Worm (Caenorhabditis elegans) whole organism, L3 larva: ENCODE results near the gene F37A4.2.

Experiments used
- R02D3.7 ChIP-seq: fragments of 150-350 bp; optimal IDR thresholded peaks from 2 replicates; lab custom pipeline; 2014; ENCODE audit warnings: missing biosample characterization, missing genetic modification characterization
- aly-2 ChIP-seq: fragments of 150-350 bp; optimal IDR thresholded peaks from 2 replicates; lab custom pipeline; 2014; ENCODE audit warnings: missing biosample characterization, missing genetic modification characterization
- mdl-1 ChIP-seq: fragments of 150-350 bp; optimal IDR thresholded peaks from 2 replicates; lab custom pipeline; 2014; ENCODE audit warnings: missing biosample characterization, missing genetic modification characterization
- snpc-4 ChIP-seq: fragments of 150-350 bp; optimal IDR thresholded peaks from 2 replicates; lab custom pipeline; 2014; ENCODE audit warnings: missing biosample characterization, missing genetic modification characterization
- zag-1 ChIP-seq: fragments of 150-350 bp; optimal IDR thresholded peaks from 2 replicates; lab custom pipeline; 2014; ENCODE audit warnings: missing biosample characterization, missing genetic modification characterization

ce11 chrIII:6725489-6725888 is 3.2 kb downstream of the F37A4.2 start, which contains the start of gene wdr-4:
- TF ChIP-seq snpc-4 (tag; lab: Kevin White, UChicago), result no peak
- no peak for TF ChIP-seq zag-1
- no peak for TF ChIP-seq aly-2
- TF ChIP-seq R02D3.7 (tag; lab: Kevin White, UChicago), result no peak
- no peak for TF ChIP-seq mdl-1 (tag; lab: Kevin White, UChicago)
